Worm (Caenorhabditis elegans) whole organism, L1 larva: ENCODE measurements around the gene Y76A2B.4.

Experiments
- dpl-1 ChIP-seq, 3 experiments: fragments of 150-350 bp in 2 of 3; sonication (generic microtip) in 1 of 3; optimal IDR thresholded peaks; 2 replicates each; lab custom pipeline; 2014 to 2017; ENCODE audit warnings: missing biosample characterization in 3 of 3, missing genetic modification characterization in 3 of 3, missing genetic modification reagents in 3 of 3
- egl-27 ChIP-seq, 2 experiments: fragments of 150-350 bp in 1 of 2; sonication (generic microtip); optimal IDR thresholded peaks; 3 replicates each; lab custom pipeline; 2017 to 2018; ENCODE audit warnings: missing biosample characterization in 2 of 2, missing genetic modification characterization in 2 of 2, missing genetic modification reagents in 2 of 2
- fkh-10 ChIP-seq: sonication (generic microtip); optimal IDR thresholded peaks from 2 replicates; lab custom pipeline; 2017; ENCODE audit warnings: missing biosample characterization, missing genetic modification reagents, missing genetic modification characterization
- lin-13 ChIP-seq: fragments of 150-350 bp; optimal IDR thresholded peaks from 2 replicates; lab custom pipeline; 2014; ENCODE audit warnings: missing biosample characterization, missing genetic modification reagents, missing genetic modification characterization
- lsy-2 ChIP-seq, 2 experiments: fragments of 150-350 bp; optimal IDR thresholded peaks; 2 replicates each; lab custom pipeline; 2014; ENCODE audit warnings: missing biosample characterization in 2 of 2, missing genetic modification characterization in 2 of 2
- mep-1 ChIP-seq: fragments of 150-350 bp; optimal IDR thresholded peaks from 2 replicates; lab custom pipeline; 2014; ENCODE audit warnings: missing biosample characterization, missing genetic modification characterization
- nhr-76 ChIP-seq: sonication (generic microtip); optimal IDR thresholded peaks from 2 replicates; lab custom pipeline; 2017; ENCODE audit warnings: missing biosample characterization, missing genetic modification characterization
- nhr-85 ChIP-seq: sonication (generic microtip); peaks from one replicate; lab custom pipeline; 2016; ENCODE audit warnings: missing genetic modification characterization, inconsistent platforms, missing compliant biosample characterization
- pag-3 ChIP-seq: sonication (generic microtip); optimal IDR thresholded peaks from 2 replicates; lab custom pipeline; 2017; ENCODE audit warnings: missing genetic modification characterization, mild to moderate bottlenecking, missing compliant biosample characterization, antibody characterized with exemption, borderline replicate concordance; ENCODE audit not compliant: insufficient read depth
- rnt-1 ChIP-seq: sonication (generic microtip); optimal IDR thresholded peaks from 2 replicates; lab custom pipeline; 2016; ENCODE audit warnings: mild to moderate bottlenecking, missing genetic modification characterization, moderate library complexity, missing compliant biosample characterization
- sptf-1 ChIP-seq: fragments of 150-350 bp; optimal IDR thresholded peaks from 2 replicates; lab custom pipeline; 2014; ENCODE audit warnings: missing biosample characterization, missing genetic modification characterization
- zip-4 ChIP-seq: fragments of 200-800 bp; sonication (Bioruptor generic); optimal IDR thresholded peaks from 2 replicates; lab custom pipeline; 2018; ENCODE audit warnings: mild to moderate bottlenecking, missing genetic modification characterization, moderate library complexity, missing compliant biosample characterization
- ztf-4 ChIP-seq: fragments of 150-350 bp; optimal IDR thresholded peaks from 2 replicates; lab custom pipeline; 2014; ENCODE audit warnings: missing biosample characterization, missing genetic modification characterization

DNA sequence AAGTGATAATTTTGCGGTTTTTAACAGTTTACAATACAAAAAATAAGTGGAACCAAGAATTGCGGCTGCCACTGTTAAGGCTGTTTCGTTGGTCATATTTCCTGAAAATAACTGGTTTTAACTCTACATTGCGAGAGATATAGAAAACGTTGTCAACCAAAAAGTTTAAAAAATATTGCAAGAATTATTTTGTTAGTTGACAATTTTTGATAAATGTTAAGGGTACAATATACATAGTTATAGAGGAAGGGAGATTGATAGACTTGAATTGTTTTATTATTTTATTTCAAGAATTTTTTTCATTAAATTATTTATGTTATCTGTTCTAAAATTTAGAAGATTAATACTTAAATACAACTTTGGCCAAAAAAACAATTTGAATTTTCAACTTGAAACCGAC is 3.1 kb downstream of the Y76A2B.4 start, which contains the start of gene acs-5:
- no peak for TF ChIP-seq lin-13
- no peak for TF ChIP-seq rnt-1
- no peak for TF ChIP-seq mep-1 (tag; lab: Kevin White, UChicago)
- no peak for TF ChIP-seq fkh-10 (GFP tag; lab: Kevin White, UChicago)
- no peak for TF ChIP-seq sptf-1 (tag; lab: Kevin White, UChicago)
- no peak for TF ChIP-seq dpl-1 (GFP tag; optimal IDR thresholded peaks at IDR 0.05; lab: Kevin White, UChicago)
- TF ChIP-seq ztf-4 (tag; lab: Kevin White, UChicago), result no peak
- no peak for TF ChIP-seq lsy-2 (tag; optimal IDR thresholded peaks at IDR 0.05; lab: Kevin White, UChicago)
- no peak for TF ChIP-seq egl-27 (tag; optimal IDR thresholded peaks at IDR 0.05; lab: Kevin White, UChicago)
- no peak for TF ChIP-seq nhr-85 (tag; lab: Kevin White, UChicago)
- no peak for TF ChIP-seq pag-3 (tag; lab: Kevin White, UChicago)
- TF ChIP-seq zip-4, result no peak
- no peak for TF ChIP-seq nhr-76 (tag; lab: Kevin White, UChicago)
